Fruit fly (Drosophila melanogaster): ENCODE data around the gene CG11227.
A peak's percentile ranks its signal among the peaks of the same experiment; 100 is the strongest.

Gene CG11227

DNA sequence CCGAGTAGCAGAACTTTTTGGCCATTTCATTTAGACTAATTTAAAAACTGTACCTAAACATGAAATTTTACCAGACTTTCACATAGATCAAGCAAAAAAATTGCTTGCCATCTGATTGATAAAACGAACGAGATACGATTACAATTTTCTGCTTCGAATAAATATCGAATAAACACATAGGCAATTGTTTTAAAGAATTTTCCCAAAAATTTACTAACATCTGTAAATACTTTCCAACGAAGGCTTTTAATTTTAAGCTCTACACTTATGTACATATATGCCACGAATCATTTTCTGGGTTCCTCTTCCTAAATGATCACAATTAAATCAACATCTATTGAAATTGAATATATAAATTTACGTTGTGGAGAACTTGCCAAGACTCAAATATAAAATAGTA is at the start of gene CG11227:
Gene CG11227, minus strand, starts transcription at position 101 of the 400 bp plus-strand sequence.
- no peak for TF ChIP-seq fd102C (GFP tag; optimal IDR thresholded peaks at IDR 0.05)
- TF ChIP-seq psq (GFP tag; optimal IDR thresholded peaks at IDR 0.05): no peak
- TF ChIP-seq CG1647 (GFP tag; optimal IDR thresholded peaks at IDR 0.05): no peak
- TF ChIP-seq CG1792 (GFP tag; optimal IDR thresholded peaks at IDR 0.05): no peak
- no peak for TF ChIP-seq tio (GFP tag; optimal IDR thresholded peaks at IDR 0.05)
- TF ChIP-seq vfl (GFP tag; optimal IDR thresholded peaks at IDR 0.05): no peak
- TF ChIP-seq CG33213 (GFP tag; optimal IDR thresholded peaks at IDR 0.05): no peak
- TF ChIP-seq pzg (GFP tag; optimal IDR thresholded peaks at IDR 0.05): no peak
- TF ChIP-seq H15 (GFP tag; IDR thresholded peaks at IDR 0.05): no peak
- no peak for TF ChIP-seq slp2 (GFP tag; optimal IDR thresholded peaks at IDR 0.05)
- TF ChIP-seq CG14014 (GFP tag; IDR thresholded peaks at IDR 0.05): no peak
- no peak for TF ChIP-seq CG4707 (GFP tag; optimal IDR thresholded peaks at IDR 0.05)
- no peak for TF ChIP-seq E2f1 (GFP tag; IDR thresholded peaks at IDR 0.05)

DNA sequence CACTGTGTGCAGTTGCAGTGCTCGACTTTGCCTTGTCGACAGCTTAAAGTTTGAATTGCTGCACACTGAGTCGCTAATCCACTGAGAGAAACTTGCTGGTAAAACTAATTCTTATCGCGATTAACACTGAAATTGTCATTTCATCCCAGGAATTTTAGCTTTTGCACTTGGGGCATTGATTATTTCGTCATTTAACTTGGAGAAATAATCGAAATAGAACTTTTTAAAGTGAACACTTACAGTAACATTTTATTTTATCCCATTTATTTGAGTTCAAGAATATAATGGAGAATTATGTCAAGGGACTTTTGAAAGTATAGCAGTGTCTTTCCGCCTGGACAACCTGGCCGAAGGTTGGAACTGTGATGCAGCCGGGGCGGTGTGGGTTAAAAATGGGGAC is 44.6 kb upstream of the CG11227 start, which contains the start of gene CG44426:
Gene CG44426, plus strand, starts transcription at position 301 of the 400 bp plus-strand sequence.
- TF ChIP-seq MESR4 (GFP tag; optimal IDR thresholded peaks at IDR 0.05) (no peak), eyg (GFP tag; optimal IDR thresholded peaks at IDR 0.05) (no peak), pnt (GFP tag; optimal IDR thresholded peaks at IDR 0.05) (no peak), ac (GFP tag; optimal IDR thresholded peaks at IDR 0.05) (no peak), zf30C (GFP tag; optimal IDR thresholded peaks at IDR 0.05) (no peak), HmgD (GFP tag; optimal IDR thresholded peaks at IDR 0.05) (no peak), Rfx (GFP tag; IDR thresholded peaks at IDR 0.05) (no peak), CG11398 (GFP tag; optimal IDR thresholded peaks at IDR 0.05) (no peak), Chrac-16 (GFP tag; optimal IDR thresholded peaks at IDR 0.05) (no peak), ap (GFP tag; IDR thresholded peaks at IDR 0.05) (no peak), hb (GFP tag; IDR thresholded peaks at IDR 0.05; ENCODE audit: partially characterized antibody) (no peak)

DNA sequence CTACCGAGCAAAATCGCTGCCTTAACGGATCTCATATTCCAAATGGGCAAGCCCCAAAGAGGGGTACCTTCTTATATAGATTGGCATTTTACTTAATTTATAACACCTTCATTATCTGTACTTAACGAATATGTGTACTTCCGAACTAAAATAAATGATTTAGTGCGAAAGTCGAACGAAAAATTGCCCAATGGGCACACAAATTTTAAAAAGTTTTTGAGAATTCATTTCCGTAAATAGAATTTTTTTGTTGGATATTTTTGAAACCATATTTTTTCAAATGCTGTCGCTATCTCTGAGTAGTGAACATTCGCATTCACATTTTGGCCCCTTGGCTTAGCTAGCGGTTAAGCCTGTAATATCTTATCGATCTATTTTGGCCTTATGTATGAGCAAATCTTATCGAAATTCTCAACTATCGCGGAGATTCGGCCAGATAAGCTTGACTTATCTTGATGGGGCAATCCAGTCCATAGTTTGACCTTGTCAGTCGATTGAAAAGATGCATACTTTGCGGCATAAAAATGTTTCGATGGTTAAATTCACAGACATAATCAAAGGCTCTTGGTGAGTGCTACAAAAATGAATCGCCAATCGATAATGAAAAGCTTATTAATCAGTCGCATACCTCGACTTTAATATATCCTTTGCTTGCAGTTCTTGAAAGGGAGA is 32.1 kb upstream of the CG11227 start, which contains the start of gene CG1304:
Gene CG1304, minus strand, starts transcription at position 51 of the 672 bp plus-strand sequence.
- TF ChIP-seq CG7839 (tag; optimal IDR thresholded peaks at IDR 0.05): no peak
- peak; percentile 33 for TF ChIP-seq CG34376 (GFP tag; optimal IDR thresholded peaks at IDR 0.05)
- no peak for TF ChIP-seq her (GFP tag; optimal IDR thresholded peaks at IDR 0.05)
- peak; percentile 70 for TF ChIP-seq ERR (GFP tag; optimal IDR thresholded peaks at IDR 0.05)
- peak; percentile 53 for TF ChIP-seq grn (GFP tag; optimal IDR thresholded peaks at IDR 0.05)
- 0 out of 2 replicates have a peak, but pooled peaks have one; percentile 13 for TF ChIP-seq GATAe (GFP tag; conservative IDR thresholded peaks at IDR 0.05)
- TF ChIP-seq Sry-β (GFP tag; optimal IDR thresholded peaks at IDR 0.05): no peak
- no peak for TF ChIP-seq pnt (GFP tag; optimal IDR thresholded peaks at IDR 0.05)
- TF ChIP-seq CG18476 (GFP tag; optimal IDR thresholded peaks at IDR 0.05): no peak
- TF ChIP-seq CG43689 (GFP tag; IDR thresholded peaks at IDR 0.05): no peak

DNA sequence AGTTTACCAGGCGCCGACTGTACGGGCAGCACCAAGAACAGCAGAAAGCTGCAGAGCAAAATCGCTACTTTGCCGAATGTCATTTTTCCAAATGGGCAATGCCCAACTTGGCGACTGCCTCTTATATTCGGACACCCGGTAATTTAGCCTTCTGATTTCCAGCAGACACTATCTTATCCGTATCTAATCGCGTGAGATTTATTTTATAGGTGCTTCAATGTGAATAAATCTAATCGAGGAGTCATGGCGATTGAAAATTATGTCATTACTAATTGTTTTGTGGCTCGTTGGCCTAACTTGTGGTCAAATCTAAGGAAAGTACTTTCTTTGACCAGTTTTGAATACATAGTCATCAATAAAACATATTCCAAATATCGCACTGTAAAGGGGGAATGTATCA is 30.0 kb upstream of the CG11227 start, which contains the start of gene Ser6:
Gene Ser6, minus strand, starts transcription at position 101 of the 400 bp plus-strand sequence.
- TF ChIP-seq GATAe (GFP tag; conservative IDR thresholded peaks at IDR 0.05) (peak; percentile 62), gce (GFP tag; IDR thresholded peaks at IDR 0.05) (no peak)

DNA sequence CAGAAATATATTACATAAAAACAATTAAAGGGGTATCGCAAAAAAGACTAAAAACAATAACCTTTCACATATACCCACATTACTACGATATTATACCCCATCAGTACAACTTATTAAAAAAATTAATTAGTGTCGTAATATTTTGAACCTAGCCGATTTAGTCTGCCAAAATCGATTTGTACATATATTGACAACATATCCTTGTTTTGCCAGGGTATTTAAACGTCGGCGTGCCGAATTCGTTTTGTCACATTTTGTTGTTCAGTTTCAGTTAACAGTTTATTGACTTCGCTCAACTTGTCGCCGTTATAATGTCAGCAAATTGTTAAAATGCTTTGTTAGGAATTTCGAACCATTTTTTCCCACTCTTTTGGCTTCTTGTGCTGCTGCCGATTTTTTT is 14.9 kb upstream of the CG11227 start:
- no peak for TF ChIP-seq Dek (tag; optimal IDR thresholded peaks at IDR 0.05)
- TF ChIP-seq Meics (GFP tag; optimal IDR thresholded peaks at IDR 0.05): no peak
- TF ChIP-seq NC2α (GFP tag; optimal IDR thresholded peaks at IDR 0.05): no peak
- no peak for TF ChIP-seq Hey (tag; optimal IDR thresholded peaks at IDR 0.05)
- no peak for TF ChIP-seq CG6813 (GFP tag; optimal IDR thresholded peaks at IDR 0.05)
- TF ChIP-seq stc (GFP tag; IDR thresholded peaks at IDR 0.05): no peak
- TF ChIP-seq wek (GFP tag; optimal IDR thresholded peaks at IDR 0.05): no peak
- TF ChIP-seq Poxn (GFP tag; IDR thresholded peaks at IDR 0.05): no peak
- no peak for TF ChIP-seq Hmx (GFP tag; optimal IDR thresholded peaks at IDR 0.05)
- TF ChIP-seq CG8359 (GFP tag; optimal IDR thresholded peaks at IDR 0.05; ENCODE audit: borderline replicate concordance): no peak
- TF ChIP-seq Pdp1 (GFP tag; optimal IDR thresholded peaks at IDR 0.05): no peak
- no peak for TF ChIP-seq CG11504 (tag; optimal IDR thresholded peaks at IDR 0.05)

Data from whole organism, embryonic.